Worm (Caenorhabditis elegans): Measurements from ENCODE around the gene abcx-1.

Gene abcx-1

DNA sequence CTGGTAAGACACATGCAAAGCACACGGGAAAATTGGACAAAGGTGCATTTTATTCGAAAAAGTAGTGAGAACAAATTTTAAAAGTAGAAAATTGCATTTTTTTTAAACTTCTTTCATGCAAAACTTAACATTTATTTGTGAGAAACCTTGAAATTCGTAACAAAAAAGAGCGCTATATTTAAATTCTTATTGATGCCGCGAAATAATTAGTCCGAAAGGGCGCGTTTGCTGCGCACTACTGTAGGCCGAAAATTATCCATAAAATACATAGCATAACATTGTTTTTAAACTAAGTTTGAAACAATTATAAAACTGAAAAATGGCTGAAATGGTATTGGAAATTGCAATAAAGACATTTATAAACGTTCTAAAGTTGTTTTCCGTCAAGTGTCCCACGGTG, 12.3 kb upstream of the abcx-1 start (continued):
- TF ChIP-seq Y67H2A.10 (GFP tag; conservative IDR thresholded peaks at IDR 0.05) (no peak), ceh-91 (GFP tag; IDR thresholded peaks at IDR 0.05) (peak; percentile 77), efl-1 (GFP tag; optimal IDR thresholded peaks at IDR 0.05) (peak; percentile 94), madf-8 (GFP tag; conservative IDR thresholded peaks at IDR 0.05) (peak; percentile 85), F57C9.4 (tag; optimal IDR thresholded peaks at IDR 0.05) (no peak), F33H1.4 (GFP tag; IDR thresholded peaks at IDR 0.05) (peak; percentile 52; the same call in 1 of the 2 replicates), snpc-1.3 (tag; optimal IDR thresholded peaks at IDR 0.05; ENCODE audit: insufficient read depth) (no peak)

- TF ChIP-seq ceh-91 (GFP tag; IDR thresholded peaks at IDR 0.05) (no peak), nhr-80 (tag; optimal IDR thresholded peaks at IDR 0.05) (peak; percentile 68)
Observed at ce11 chrII:6520103-6520502, 11.9 kb upstream of the abcx-1 start.

DNA sequence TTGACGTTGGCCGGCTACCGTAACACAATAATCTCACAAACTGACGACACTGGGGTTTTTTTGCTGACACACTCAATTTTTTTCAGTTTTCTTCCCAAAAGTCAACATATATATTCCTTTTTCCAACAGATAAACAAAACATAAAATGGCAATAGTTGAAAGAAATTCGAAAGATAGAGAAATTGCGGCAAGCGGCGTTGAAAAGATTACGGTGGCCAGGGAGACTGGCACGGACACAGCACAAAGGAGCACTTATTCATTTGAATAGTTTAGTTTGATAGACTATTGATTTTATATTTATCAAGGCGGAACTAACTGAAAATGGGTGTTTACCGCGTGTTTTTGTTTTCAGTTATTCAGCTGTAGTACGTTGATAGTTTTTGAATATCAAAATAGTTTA, 10.6 kb upstream of the abcx-1 start, which contains the start of gene toe-2:
toe-2 (minus strand) TSS at position 70 of the 400 bp plus-strand sequence.
- no peak for TF ChIP-seq cebp-1 (GFP tag; IDR thresholded peaks at IDR 0.05)
- no peak for TF ChIP-seq cebp-1 (tag; optimal IDR thresholded peaks at IDR 0.05)
- no peak for TF ChIP-seq egrh-3 (GFP tag; IDR thresholded peaks at IDR 0.05)
- no peak for TF ChIP-seq akir-1 (GFP tag; optimal IDR thresholded peaks at IDR 0.05)
- TF ChIP-seq ztf-18 (tag; optimal IDR thresholded peaks at IDR 0.05) = no peak
- no peak for TF ChIP-seq F39B2.1 (GFP tag; IDR thresholded peaks at IDR 0.05)
- TF ChIP-seq nfyb-1 (GFP tag; IDR thresholded peaks at IDR 0.05) = no peak
- TF ChIP-seq K12H6.12 (tag; optimal IDR thresholded peaks at IDR 0.05) = no peak
- TF ChIP-seq lin-40 (tag; optimal IDR thresholded peaks at IDR 0.05) = no peak
- TF ChIP-seq unc-130 (GFP tag; optimal IDR thresholded peaks at IDR 0.05) = no peak
- no peak for TF ChIP-seq mxl-1 (tag; optimal IDR thresholded peaks at IDR 0.05)
- TF ChIP-seq F52B5.7 (tag; optimal IDR thresholded peaks at IDR 0.05) = no peak
- TF ChIP-seq F57A8.1 (GFP tag; optimal IDR thresholded peaks at IDR 0.05) = no peak
- TF ChIP-seq D2030.7 (GFP tag; IDR thresholded peaks at IDR 0.05) = no peak
- TF ChIP-seq B0261.1 (tag; optimal IDR thresholded peaks at IDR 0.05) = no peak
- no peak for TF ChIP-seq chd-7 (tag; optimal IDR thresholded peaks at IDR 0.05)
- no peak for TF ChIP-seq Y53G8AR.9 (GFP tag; conservative IDR thresholded peaks at IDR 0.05)
- TF ChIP-seq sptf-2 (GFP tag; optimal IDR thresholded peaks at IDR 0.05) = no peak
- no peak for TF ChIP-seq efl-1 (GFP tag; optimal IDR thresholded peaks at IDR 0.05)

DNA sequence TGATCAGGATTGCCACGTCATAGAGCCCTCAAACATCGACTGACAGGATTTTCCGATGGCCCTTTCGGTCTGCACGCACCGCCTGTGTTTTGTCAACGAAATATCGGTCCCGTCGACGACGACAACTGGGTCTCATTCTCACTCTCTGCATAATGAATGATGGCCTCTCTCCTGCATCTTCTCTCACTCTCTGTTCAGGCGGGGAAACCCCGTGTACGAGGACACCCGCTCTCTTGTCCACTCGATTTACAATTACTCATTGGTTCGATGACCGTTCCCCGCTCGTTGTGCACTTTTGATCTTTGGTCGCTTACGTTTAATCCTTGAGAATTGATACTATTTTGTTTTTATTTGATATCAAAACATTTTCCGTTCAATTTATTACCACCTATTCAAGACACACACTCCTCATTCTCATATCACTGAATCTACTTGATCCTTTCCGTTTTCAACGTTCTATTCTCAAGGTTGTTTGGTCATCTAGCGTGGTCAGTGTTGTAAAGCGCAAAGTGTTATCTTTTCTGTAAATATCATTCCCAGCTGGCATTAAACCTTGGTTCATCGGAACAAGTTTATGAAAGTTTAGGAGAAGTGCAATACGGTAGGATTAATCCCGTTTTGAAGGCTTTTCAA, 9.2 kb upstream of the abcx-1 start:
- peak; percentile 10 for TF ChIP-seq nhr-80 (tag; optimal IDR thresholded peaks at IDR 0.05)
- TF ChIP-seq rcor-1 (GFP tag; IDR thresholded peaks at IDR 0.05) = no peak
- TF ChIP-seq die-1 (tag; optimal IDR thresholded peaks at IDR 0.05) = peak; percentile 10
- TF ChIP-seq lin-54 (GFP tag; optimal IDR thresholded peaks at IDR 0.05) = no peak
- no peak for TF ChIP-seq dox-1 (GFP tag; IDR thresholded peaks at IDR 0.05)
- no peak for TF ChIP-seq B0035.1 (tag; optimal IDR thresholded peaks at IDR 0.05)
- no peak for TF ChIP-seq nfya-2 (GFP tag; IDR thresholded peaks at IDR 0.05)
- 0 out of 2 replicates have a peak, but pooled peaks have one; percentile 30 for TF ChIP-seq egl-44 (GFP tag; IDR thresholded peaks at IDR 0.05)
- 0 out of 2 replicates have a peak, but pooled peaks have one; percentile 29 for TF ChIP-seq lin-26 (GFP tag; IDR thresholded peaks at IDR 0.05)
- no peak for TF ChIP-seq ets-4 (GFP tag; optimal IDR thresholded peaks at IDR 0.05)
- TF ChIP-seq nhr-90 (tag; optimal IDR thresholded peaks at IDR 0.05) = peak; percentile 0
- TF ChIP-seq mel-28 (tag; optimal IDR thresholded peaks at IDR 0.05; ENCODE audit: borderline replicate concordance) = no peak
- no peak for TF ChIP-seq rpc-1 (optimal IDR thresholded peaks at IDR 0.05)
- TF ChIP-seq rpc-1 (tag; optimal IDR thresholded peaks at IDR 0.05) = no peak

All from whole organism, young adult.